Worm (Caenorhabditis elegans): ENCODE results near the gene srg-40.

The srg-40 gene

DNA sequence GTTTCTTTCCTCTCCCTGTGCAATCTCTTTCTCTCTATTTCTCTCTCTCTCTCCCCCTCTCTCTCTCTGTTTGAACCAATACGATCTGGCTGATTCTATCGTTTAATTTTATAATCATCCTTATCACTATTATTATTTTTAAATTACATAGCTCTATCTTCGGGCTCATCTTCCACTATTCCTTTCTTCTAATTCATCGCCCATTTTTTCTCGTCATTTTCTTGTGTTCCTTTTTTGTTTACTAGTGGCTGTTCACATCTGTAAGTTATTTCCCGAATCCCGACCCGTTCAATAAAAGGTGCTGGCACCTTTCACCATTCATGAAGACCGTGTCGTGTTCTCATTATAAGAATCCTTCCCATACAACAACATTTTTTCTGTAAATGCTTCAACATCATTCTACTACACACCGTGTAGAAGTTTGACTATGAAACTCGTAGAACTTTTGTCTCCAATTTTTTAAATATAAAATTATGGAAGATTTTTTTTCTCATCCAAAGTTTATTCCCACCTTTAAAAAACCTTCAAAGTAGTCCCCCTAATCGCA is 46.1 kb downstream of the srg-40 start:
- no peak for TF ChIP-seq dao-5 (tag; optimal IDR thresholded peaks at IDR 0.05)
- TF ChIP-seq W03F9.2 (tag; optimal IDR thresholded peaks at IDR 0.05), result no peak
- TF ChIP-seq him-1 (tag; optimal IDR thresholded peaks at IDR 0.05), result no peak

- TF ChIP-seq him-1 (tag; optimal IDR thresholded peaks at IDR 0.05), result no peak
- TF ChIP-seq dao-5 (tag; optimal IDR thresholded peaks at IDR 0.05), result no peak
- no peak for TF ChIP-seq W03F9.2 (tag; optimal IDR thresholded peaks at IDR 0.05)
These were observed 50.8 kb downstream of the srg-40 start, which contains the start of gene math-33 for ce11 chrV:11113607-11114006. Gene math-33, plus strand, starts transcription at chrV:11113907.
